Worm (Caenorhabditis elegans): Measurements from ENCODE around the gene EEED8.18.

EEED8.18 gene

DNA sequence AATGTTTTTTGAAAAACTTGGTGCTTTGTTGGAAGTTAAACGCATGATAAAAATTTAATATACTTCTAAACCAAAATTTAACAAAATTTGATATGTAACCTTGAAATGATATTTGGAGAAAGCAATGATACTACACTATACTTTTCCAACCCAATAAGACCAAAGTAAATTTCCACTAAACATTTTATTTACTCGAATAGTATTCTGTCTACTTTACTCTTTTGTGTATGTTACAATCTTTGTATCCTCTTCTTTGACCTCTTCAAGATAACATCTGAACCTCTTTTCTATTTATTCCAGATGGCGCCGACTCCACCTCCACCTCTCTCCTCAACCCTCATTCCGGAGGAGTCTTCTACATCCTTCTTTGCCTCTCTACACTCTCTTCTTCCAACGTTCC is 41.1 kb upstream of the EEED8.18 start, which contains the start of gene dhs-5:
Gene dhs-5, plus strand, starts transcription at position 301 of the 400 bp plus-strand sequence.
- TF ChIP-seq nhr-237 (tag; optimal IDR thresholded peaks at IDR 0.05) (no peak), dsc-1 (tag; optimal IDR thresholded peaks at IDR 0.05) (peak; percentile 56)

DNA sequence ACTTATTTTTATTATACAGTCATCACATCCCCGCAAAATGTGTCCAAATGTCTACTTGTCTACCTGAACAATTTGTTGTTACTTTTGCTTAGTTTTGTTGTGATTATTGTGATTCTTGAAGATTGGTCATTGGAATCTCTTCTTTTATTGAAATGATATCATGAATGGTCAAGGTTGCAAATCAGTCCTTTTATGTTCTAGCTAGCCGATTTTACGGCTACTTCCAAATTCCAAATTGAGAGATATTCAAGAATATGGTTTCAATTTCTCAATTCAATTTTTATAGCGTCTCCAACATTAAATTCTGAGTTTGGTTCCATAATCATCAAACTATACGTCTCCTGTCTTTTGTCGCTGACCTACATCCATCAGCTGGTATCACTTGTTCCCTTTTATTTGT is 38.9 kb upstream of the EEED8.18 start:
- TF ChIP-seq jun-1 (tag; optimal IDR thresholded peaks at IDR 0.05) (no peak), nhr-85 (tag) (peak; percentile 66), mef-2 (tag; optimal IDR thresholded peaks at IDR 0.05) (no peak), unc-130 (tag; optimal IDR thresholded peaks at IDR 0.05) (no peak), nhr-77 (tag; optimal IDR thresholded peaks at IDR 0.05) (no peak), unc-86 (tag; optimal IDR thresholded peaks at IDR 0.05) (no peak), sup-37 (GFP tag; optimal IDR thresholded peaks at IDR 0.05) (no peak)

- TF ChIP-seq unc-98 (GFP tag; IDR thresholded peaks at IDR 0.05), result no peak
- no peak for TF ChIP-seq C16A3.4 (tag; optimal IDR thresholded peaks at IDR 0.05)
- no peak for TF ChIP-seq dsc-1 (tag; optimal IDR thresholded peaks at IDR 0.05)
- TF ChIP-seq mef-2 (tag; optimal IDR thresholded peaks at IDR 0.05), result no peak
- TF ChIP-seq blmp-1 (tag; optimal IDR thresholded peaks at IDR 0.05), result peak; percentile 74
- peak; percentile 67 for TF ChIP-seq nhr-85 (tag)
- peak; percentile 0 for TF ChIP-seq nhr-20 (tag; optimal IDR thresholded peaks at IDR 0.05)
- TF ChIP-seq fkh-4 (tag; optimal IDR thresholded peaks at IDR 0.05; ENCODE audit: borderline replicate concordance), result no peak
- TF ChIP-seq ztf-4 (tag; optimal IDR thresholded peaks at IDR 0.05), result no peak
- TF ChIP-seq irx-1 (tag; optimal IDR thresholded peaks at IDR 0.05), result no peak
- TF ChIP-seq lsy-2 (tag; optimal IDR thresholded peaks at IDR 0.05), result no peak
- no peak for TF ChIP-seq ama-1 (optimal IDR thresholded peaks at IDR 0.05)
- peak in 1 of 6 experiments; percentile 12 for TF ChIP-seq elt-3 (tag; optimal IDR thresholded peaks at IDR 0.05)
These were observed 37.2 kb upstream of the EEED8.18 start for ce11 chrII:5449620-5450019.

- TF ChIP-seq efl-1 (optimal IDR thresholded peaks at IDR 0.05), result peak in 1 of 2 experiments; percentile 6
- no peak for TF ChIP-seq efl-1 (GFP tag; optimal IDR thresholded peaks at IDR 0.05 in 1 of 2)
- no peak for TF ChIP-seq nhr-71 (tag; optimal IDR thresholded peaks at IDR 0.05)
- peak; percentile 72 for TF ChIP-seq rnt-1 (tag; optimal IDR thresholded peaks at IDR 0.05)
- no peak for TF ChIP-seq skn-1 (tag; optimal IDR thresholded peaks at IDR 0.05)
- no peak for TF ChIP-seq C16A3.4 (tag; optimal IDR thresholded peaks at IDR 0.05)
- TF ChIP-seq lin-14 (GFP tag; optimal IDR thresholded peaks at IDR 0.05), result peak; percentile 59
- TF ChIP-seq pax-3 (tag; optimal IDR thresholded peaks at IDR 0.05), result no peak
- peak; percentile 32 for TF ChIP-seq dsc-1 (tag; optimal IDR thresholded peaks at IDR 0.05)
- TF ChIP-seq nhr-19 (GFP tag; conservative IDR thresholded peaks at IDR 0.05), result peak; percentile 41
- no peak for TF ChIP-seq swsn-7 (tag; optimal IDR thresholded peaks at IDR 0.05)
- no peak for TF ChIP-seq aly-2 (tag; optimal IDR thresholded peaks at IDR 0.05)
- TF ChIP-seq hlh-4 (tag; optimal IDR thresholded peaks at IDR 0.05), result no peak
- no peak for TF ChIP-seq ets-5 (GFP tag; IDR thresholded peaks at IDR 0.05)
- TF ChIP-seq blmp-1 (tag; optimal IDR thresholded peaks at IDR 0.05), result no peak
- no peak for TF ChIP-seq snu-23 (GFP tag; optimal IDR thresholded peaks at IDR 0.05)
- TF ChIP-seq unc-30 (tag; optimal IDR thresholded peaks at IDR 0.05), result no peak
- no peak for TF ChIP-seq ceh-8 (GFP tag; optimal IDR thresholded peaks at IDR 0.05)
These were observed 36.8 kb upstream of the EEED8.18 start for ce11 chrII:5449219-5449618.

DNA sequence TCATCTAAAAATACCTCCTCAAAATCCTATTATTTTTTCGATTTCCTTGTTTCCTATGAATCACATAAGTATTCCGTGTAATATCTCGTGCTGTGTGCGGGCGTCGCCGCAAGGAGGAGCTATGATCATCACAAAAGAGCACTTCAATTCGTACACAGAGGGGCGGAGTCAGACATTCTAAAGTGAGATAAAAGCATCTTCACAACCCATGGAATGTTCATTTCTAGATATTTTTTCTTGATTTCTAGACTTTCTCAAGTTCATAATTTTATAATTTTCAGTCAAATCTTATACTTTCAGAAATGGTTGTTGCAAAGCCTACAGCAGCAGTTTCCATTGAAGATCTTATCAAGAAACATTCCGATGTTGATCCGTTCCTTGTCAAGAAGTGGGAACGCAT is 35.0 kb upstream of the EEED8.18 start, which contains the start of gene cex-1:
Gene cex-1, plus strand, starts transcription at position 301 of the 400 bp plus-strand sequence.
- no peak for TF ChIP-seq ceh-63 (GFP tag; optimal IDR thresholded peaks at IDR 0.05)
- no peak for TF ChIP-seq egl-13 (tag; optimal IDR thresholded peaks at IDR 0.05)

Data from whole organism, L1 larva.